Worm (Caenorhabditis elegans) whole organism, L4/young adult: ENCODE measurements around the gene F55B11.3.

Experiments
- W03F9.2 ChIP-seq: fragments of 150-350 bp; optimal IDR thresholded peaks from 2 replicates; lab custom pipeline; 2014; ENCODE audit warnings: missing biosample characterization, missing genetic modification characterization
- dao-5 ChIP-seq: sonication (generic microtip); optimal IDR thresholded peaks from 2 replicates; lab custom pipeline; 2016; ENCODE audit warnings: missing genotype, missing genetic modification characterization, moderate library complexity, missing compliant biosample characterization
- him-1 ChIP-seq: sonication (generic microtip); optimal IDR thresholded peaks from 2 replicates; lab custom pipeline; 2016; ENCODE audit warnings: missing genotype, missing genetic modification reagents, missing genetic modification characterization, missing compliant biosample characterization

DNA sequence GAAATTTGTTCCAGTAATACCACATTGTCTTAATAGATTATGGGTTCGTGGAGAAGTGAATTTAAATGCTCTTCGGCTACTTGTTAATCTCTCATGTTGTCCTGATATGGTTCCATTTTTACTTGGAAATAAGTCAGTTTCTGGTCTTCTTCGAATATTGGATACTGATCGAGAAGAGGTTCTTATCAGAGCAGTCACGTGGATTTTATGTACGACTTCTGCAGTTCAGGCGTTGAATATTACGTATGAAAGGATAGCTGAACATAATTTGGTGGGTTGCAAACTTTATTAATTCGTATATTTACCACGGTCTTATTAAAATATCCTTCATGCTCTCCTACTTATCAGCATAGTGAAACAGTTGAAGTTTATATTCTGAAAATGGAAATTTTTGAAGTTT, 46.6 kb upstream of the F55B11.3 start:
- TF ChIP-seq him-1 (tag; lab: Kevin White, UChicago) (no peak), W03F9.2 (tag; lab: Kevin White, UChicago) (no peak), dao-5 (tag; lab: Kevin White, UChicago) (no peak)
